Fruit fly (Drosophila melanogaster) whole organism, embryonic: ENCODE data around the gene isoQC.

Experiments
- Atf3 ChIP-seq: fragments of 200-800 bp; sonication (Bioruptor generic); optimal IDR thresholded peaks from 3 replicates; lab custom pipeline; 2016; ENCODE audit warnings: missing biosample characterization, missing genetic modification characterization
- CG10147 ChIP-seq: fragments of 200-800 bp; sonication (Bioruptor generic); optimal IDR thresholded peaks from 2 replicates; lab custom pipeline; 2019; ENCODE audit warnings: missing biosample characterization, mild to moderate bottlenecking, missing genetic modification characterization, moderate library complexity
- CG10321 ChIP-seq: fragments of 200-800 bp; sonication (Bioruptor generic); IDR thresholded peaks from 2 replicates; pipeline ENCODE4 v1.3.6; 2022; ENCODE audit warnings: missing biosample characterization, missing genetic modification characterization
- CG10366 ChIP-seq: fragments of 200-800 bp; sonication (Bioruptor generic); IDR thresholded peaks from 2 replicates; pipeline ENCODE4 v1.3.6; 2022; ENCODE audit warnings: missing biosample characterization, missing genetic modification characterization
- CG10431 ChIP-seq: fragments of 200-800 bp; sonication (Bioruptor generic); optimal IDR thresholded peaks from 3 replicates; lab custom pipeline; 2018; ENCODE audit warnings: missing biosample characterization, mild to moderate bottlenecking, missing genetic modification characterization
- CG10543 ChIP-seq: fragments of 200-800 bp; sonication (Bioruptor generic); optimal IDR thresholded peaks from 3 replicates; lab custom pipeline; 2017; ENCODE audit warnings: missing biosample characterization, mild to moderate bottlenecking, missing genetic modification characterization, moderate library complexity
- CG11085 ChIP-seq: fragments of 200-800 bp; sonication (Bioruptor generic); IDR thresholded peaks from 2 replicates; pipeline ENCODE4 v1.3.6; 2022; ENCODE audit warnings: missing biosample characterization, missing genetic modification characterization
- CG11456 ChIP-seq: fragments of 200-800 bp; sonication (Bioruptor generic); IDR thresholded peaks from 3 replicates; pipeline ENCODE4 v1.3.6; 2022; ENCODE audit warnings: missing biosample characterization, missing genetic modification characterization
- CG11560 ChIP-seq: fragments of 200-800 bp; sonication (Bioruptor generic); IDR thresholded peaks from 3 replicates; pipeline ENCODE4 v1.3.6; 2022; ENCODE audit warnings: missing biosample characterization, missing genetic modification characterization
- CG12155 ChIP-seq: fragments of 200-800 bp; sonication (Bioruptor generic); optimal IDR thresholded peaks from 3 replicates; lab custom pipeline; 2016; ENCODE audit warnings: missing biosample characterization, missing genetic modification characterization
- CG1233 ChIP-seq: fragments of 200-800 bp; sonication (Bioruptor generic); optimal IDR thresholded peaks from 4 replicates; lab custom pipeline; 2018; ENCODE audit warnings: missing biosample characterization, mild to moderate bottlenecking, missing genetic modification characterization
- CG13287 ChIP-seq: fragments of 200-800 bp; sonication (Bioruptor generic); IDR thresholded peaks from 2 replicates; pipeline ENCODE4 v1.3.6; 2022; ENCODE audit warnings: missing biosample characterization, missing genetic modification characterization; ENCODE audit not compliant: partially characterized antibody
- CG15514 ChIP-seq: fragments of 200-800 bp; sonication (Bioruptor generic); optimal IDR thresholded peaks from 3 replicates; lab custom pipeline; 2017; ENCODE audit warnings: missing biosample characterization, missing genetic modification characterization, mild to moderate bottlenecking, moderate library complexity, missing genetic modification reagents
- CG30020 ChIP-seq: fragments of 200-800 bp; optimal IDR thresholded peaks from 2 replicates; lab custom pipeline; 2019; ENCODE audit warnings: missing biosample characterization, mild to moderate bottlenecking, missing genetic modification characterization, moderate library complexity
- CG33557 ChIP-seq: fragments of 200-800 bp; sonication (Bioruptor generic); optimal IDR thresholded peaks from 2 replicates; lab custom pipeline; 2019; ENCODE audit warnings: missing biosample characterization, mild to moderate bottlenecking, missing genetic modification characterization, moderate library complexity
- CG3838 ChIP-seq: fragments of 200-800 bp; sonication (Bioruptor generic); optimal IDR thresholded peaks from 3 replicates; lab custom pipeline; 2016; ENCODE audit warnings: missing biosample characterization, missing genetic modification characterization
- CG5953 ChIP-seq: fragments of 200-800 bp; sonication (Bioruptor generic); IDR thresholded peaks from 2 replicates; pipeline ENCODE4 v1.3.6; 2022; ENCODE audit warnings: missing biosample characterization, missing genetic modification characterization
- CG7556 ChIP-seq: fragments of 200-800 bp; sonication (Bioruptor generic); optimal IDR thresholded peaks from 2 replicates; lab custom pipeline; 2017; ENCODE audit warnings: missing biosample characterization, mild to moderate bottlenecking, missing genetic modification characterization
- CG8944 ChIP-seq: fragments of 200-800 bp; sonication (Bioruptor generic); optimal IDR thresholded peaks from 3 replicates; lab custom pipeline; 2016; ENCODE audit warnings: missing biosample characterization, missing genetic modification characterization
- CG9727 ChIP-seq: fragments of 200-800 bp; sonication (Bioruptor generic); optimal IDR thresholded peaks from 3 replicates; lab custom pipeline; 2017; ENCODE audit warnings: missing biosample characterization, mild to moderate bottlenecking, missing genetic modification characterization
- CG9797 ChIP-seq: fragments of 200-800 bp; sonication (Bioruptor generic); optimal IDR thresholded peaks from 3 replicates; lab custom pipeline; 2018; ENCODE audit warnings: missing biosample characterization, mild to moderate bottlenecking, missing genetic modification characterization
- Dad ChIP-seq: fragments of 200-800 bp; sonication (Bioruptor generic); optimal IDR thresholded peaks from 3 replicates; lab custom pipeline; 2016; ENCODE audit warnings: missing biosample characterization, missing genetic modification characterization
- Fer2 ChIP-seq: fragments of 200-800 bp; sonication (Bioruptor generic); optimal IDR thresholded peaks from 2 replicates; lab custom pipeline; 2018; ENCODE audit warnings: missing biosample characterization, mild to moderate bottlenecking, missing genetic modification characterization, moderate library complexity
- H2.0 ChIP-seq: fragments of 200-800 bp; sonication (Bioruptor generic); IDR thresholded peaks from 2 replicates; pipeline ENCODE4 v1.3.6; 2022; ENCODE audit warnings: missing biosample characterization, missing genetic modification characterization
- HLHmδ ChIP-seq: fragments of 200-800 bp; sonication (Bioruptor generic); optimal IDR thresholded peaks from 2 replicates; lab custom pipeline; 2018; ENCODE audit warnings: missing biosample characterization, mild to moderate bottlenecking, missing genetic modification characterization, moderate library complexity
- Hsf ChIP-seq: fragments of 200-800 bp; sonication (Bioruptor generic); optimal IDR thresholded peaks from 3 replicates; lab custom pipeline; 2016; ENCODE audit warnings: missing biosample characterization, missing genetic modification characterization
- Med ChIP-seq: fragments of 200-800 bp; sonication (Bioruptor generic); peaks from one replicate; lab custom pipeline; 2016; ENCODE audit warnings: missing biosample characterization, missing genetic modification characterization, mild to moderate bottlenecking, inconsistent platforms, moderate library complexity
- Mes4 ChIP-seq: fragments of 200-800 bp; sonication (Bioruptor generic); optimal IDR thresholded peaks from 2 replicates; lab custom pipeline; 2016; ENCODE audit warnings: missing biosample characterization, missing genetic modification characterization
- Neu2 ChIP-seq: fragments of 200-800 bp; sonication (Bioruptor generic); optimal IDR thresholded peaks from 3 replicates; lab custom pipeline; 2016; ENCODE audit warnings: missing biosample characterization, missing genetic modification characterization, borderline replicate concordance
- NfI ChIP-seq: fragments of 200-800 bp; sonication (Bioruptor generic); optimal IDR thresholded peaks from 3 replicates; lab custom pipeline; 2018; ENCODE audit warnings: missing biosample characterization, mild to moderate bottlenecking, missing genetic modification characterization, moderate library complexity
- ato ChIP-seq: fragments of 200-800 bp; sonication (Bioruptor generic); IDR thresholded peaks from 2 replicates; pipeline ENCODE4 v1.3.6; 2022; ENCODE audit warnings: missing biosample characterization, missing genetic modification characterization; ENCODE audit not compliant: partially characterized antibody
- bigmax ChIP-seq: fragments of 200-800 bp; sonication (Bioruptor generic); optimal IDR thresholded peaks from 2 replicates; lab custom pipeline; 2018; ENCODE audit warnings: missing biosample characterization, mild to moderate bottlenecking, missing genetic modification characterization
- bsh ChIP-seq, 2 experiments: fragments of 200-800 bp; sonication (Bioruptor generic); optimal IDR thresholded peaks; 2 replicates each; lab custom pipeline; 2017 to 2018; ENCODE audit warnings: mild to moderate bottlenecking in 2 of 2, missing biosample characterization in 2 of 2, missing genetic modification characterization in 2 of 2, moderate library complexity in 1 of 2
- emc ChIP-seq: fragments of 200-800 bp; sonication (Bioruptor generic); optimal IDR thresholded peaks from 2 replicates; lab custom pipeline; 2016; ENCODE audit warnings: missing biosample characterization, missing genetic modification characterization
- hkb ChIP-seq, 2 experiments: fragments of 200-800 bp in 1 of 2; fragments of >200 bp in 1 of 2; sonication (Bioruptor generic) in 1 of 2; IDR thresholded peaks in 1 of 2; optimal IDR thresholded peaks in 1 of 2; 2 replicates each; pipeline versions ENCODE4 v1.3.6 to Lab custom; 2017 to 2022; ENCODE audit warnings: missing biosample characterization in 1 of 2, missing genetic modification characterization in 1 of 2
- insv ChIP-seq, 2 experiments: fragments of 200-800 bp; sonication (Bioruptor generic); optimal IDR thresholded peaks; 3 replicates each; lab custom pipeline; 2016 to 2018; ENCODE audit warnings: missing biosample characterization in 2 of 2, missing genetic modification characterization in 2 of 2
- jing ChIP-seq: fragments of 200-800 bp; sonication (Bioruptor generic); optimal IDR thresholded peaks from 2 replicates; lab custom pipeline; 2018; ENCODE audit warnings: missing biosample characterization, mild to moderate bottlenecking, missing genetic modification characterization
- kah ChIP-seq: fragments of 200-800 bp; sonication (Bioruptor generic); optimal IDR thresholded peaks from 2 replicates; lab custom pipeline; 2018; ENCODE audit warnings: missing biosample characterization, mild to moderate bottlenecking, missing genetic modification characterization
- klu ChIP-seq: fragments of 200-800 bp; sonication (Bioruptor generic); IDR thresholded peaks from 2 replicates; pipeline ENCODE4 v1.3.6; 2022; ENCODE audit warnings: missing biosample characterization, missing genetic modification characterization
- kni ChIP-seq: fragments of 200-800 bp; sonication (Bioruptor generic); optimal IDR thresholded peaks from 3 replicates; lab custom pipeline; 2017; ENCODE audit warnings: mild to moderate bottlenecking, missing biosample characterization, missing genetic modification reagents, missing genetic modification characterization
- lab ChIP-seq: fragments of 200-800 bp; sonication (Bioruptor generic); optimal IDR thresholded peaks from 3 replicates; lab custom pipeline; 2017; ENCODE audit warnings: missing biosample characterization, missing genetic modification characterization, mild to moderate bottlenecking, moderate library complexity, missing genetic modification reagents
- nerfin-1 ChIP-seq: fragments of 200-800 bp; sonication (Bioruptor generic); optimal IDR thresholded peaks from 3 replicates; lab custom pipeline; 2019; ENCODE audit warnings: missing biosample characterization, mild to moderate bottlenecking, missing genetic modification characterization, moderate library complexity
- odd ChIP-seq: fragments of 200-800 bp; sonication (Bioruptor generic); optimal IDR thresholded peaks from 2 replicates; lab custom pipeline; 2017; ENCODE audit warnings: missing biosample characterization, mild to moderate bottlenecking, missing genetic modification characterization
- onecut ChIP-seq: fragments of 200-800 bp; sonication (Bioruptor generic); IDR thresholded peaks from 2 replicates; pipeline ENCODE4 v1.3.6; 2022; ENCODE audit warnings: missing biosample characterization, missing genetic modification characterization
- ranshi ChIP-seq: fragments of 200-800 bp; sonication (Bioruptor generic); IDR thresholded peaks from 2 replicates; pipeline ENCODE4 v1.3.6; 2022; ENCODE audit warnings: missing biosample characterization, missing genetic modification characterization
- seq ChIP-seq: fragments of 200-800 bp; sonication (Bioruptor generic); IDR thresholded peaks from 2 replicates; pipeline ENCODE4 v1.3.6; 2022; ENCODE audit warnings: missing biosample characterization, missing genetic modification characterization
- sima ChIP-seq: fragments of 200-800 bp; sonication (Bioruptor generic); optimal IDR thresholded peaks from 2 replicates; lab custom pipeline; 2016; ENCODE audit warnings: missing biosample characterization, missing genetic modification characterization
- trh ChIP-seq: fragments of 200-800 bp; sonication (Bioruptor generic); optimal IDR thresholded peaks from 2 replicates; lab custom pipeline; 2016; ENCODE audit warnings: missing biosample characterization, missing genetic modification characterization

The isoQC gene

dm6 chr3L:20471499-20472313 is 2.6 kb upstream of the isoQC start (continued):
- TF ChIP-seq CG11085 (GFP tag; lab: Robert Waterston, UW): no peak
- TF ChIP-seq CG1233 (GFP tag; lab: Kevin White, UChicago): peak; percentile 69
- peak; percentile 41 for TF ChIP-seq CG8944 (GFP tag; lab: Kevin White, UChicago)
- no peak for TF ChIP-seq CG30020 (tag; lab: Kevin White, UChicago)
- TF ChIP-seq hkb (optimal IDR thresholded peaks at IDR 0.05; lab: Kevin White, UChicago): no peak
- no peak for TF ChIP-seq hkb (GFP tag; IDR thresholded peaks at IDR 0.05; lab: Robert Waterston, UW)
- no peak for TF ChIP-seq CG10366
- TF ChIP-seq CG10147 (GFP tag; lab: Kevin White, UChicago): no peak
- TF ChIP-seq CG9797 (GFP tag; lab: Kevin White, UChicago): no peak
- TF ChIP-seq nerfin-1 (tag; lab: Kevin White, UChicago): peak; percentile 49
- TF ChIP-seq kni (GFP tag; lab: Kevin White, UChicago): peak; percentile 64
- no peak for TF ChIP-seq seq (GFP tag; lab: Robert Waterston, UW)
- no peak for TF ChIP-seq CG12155 (GFP tag; lab: Kevin White, UChicago)
- TF ChIP-seq odd (GFP tag; lab: Kevin White, UChicago): no peak
- no peak for TF ChIP-seq insv (GFP tag; optimal IDR thresholded peaks at IDR 0.05; lab: Kevin White, UChicago)
- no peak for TF ChIP-seq ranshi (GFP tag; lab: Robert Waterston, UW)
- no peak for TF ChIP-seq klu
- TF ChIP-seq emc (GFP tag; lab: Kevin White, UChicago): no peak
- peak; percentile 12 for TF ChIP-seq trh (GFP tag; lab: Kevin White, UChicago)
- TF ChIP-seq CG11456: no peak
- TF ChIP-seq sima (GFP tag; lab: Kevin White, UChicago): no peak
- TF ChIP-seq CG5953 (GFP tag; lab: Robert Waterston, UW): peak; percentile 47; the same call in 1 of the 2 replicates
- TF ChIP-seq kah (GFP tag; lab: Kevin White, UChicago): peak; percentile 8
- no peak for TF ChIP-seq Atf3 (GFP tag; lab: Kevin White, UChicago)
- TF ChIP-seq CG10543 (GFP tag; lab: Kevin White, UChicago): peak; percentile 43
- TF ChIP-seq lab: peak; percentile 43
- peak; percentile 49 for TF ChIP-seq Hsf (GFP tag; lab: Kevin White, UChicago)
- peak; percentile 27 for TF ChIP-seq NfI (GFP tag; lab: Kevin White, UChicago)
- TF ChIP-seq CG33557 (GFP tag; lab: Kevin White, UChicago): peak; percentile 57
- TF ChIP-seq CG13287 (GFP tag; lab: Robert Waterston, UW): no peak
- TF ChIP-seq Fer2 (tag; lab: Kevin White, UChicago): no peak
- TF ChIP-seq CG15514 (GFP tag; lab: Kevin White, UChicago): no peak
- peak; percentile 44 for TF ChIP-seq CG7556 (GFP tag; lab: Kevin White, UChicago)
- no peak for TF ChIP-seq CG10431 (GFP tag; lab: Kevin White, UChicago)
- TF ChIP-seq bigmax (GFP tag; lab: Kevin White, UChicago): peak; percentile 3
- TF ChIP-seq CG3838 (GFP tag; lab: Kevin White, UChicago): peak; percentile 13
- TF ChIP-seq ato (GFP tag; lab: Robert Waterston, UW): no peak
- peak; percentile 68 for TF ChIP-seq Mes4 (GFP tag; lab: Kevin White, UChicago)
- TF ChIP-seq onecut (GFP tag; lab: Robert Waterston, UW): peak; percentile 68
- peak; percentile 96 for TF ChIP-seq Med
- no peak for TF ChIP-seq CG11560
- 0 out of 2 replicates have a peak, but pooled peaks have one; percentile 14 for TF ChIP-seq CG10321 (GFP tag; lab: Robert Waterston, UW)
- no peak for TF ChIP-seq jing (GFP tag; lab: Kevin White, UChicago)
- peak; percentile 1 for TF ChIP-seq HLHmδ (GFP tag; lab: Kevin White, UChicago)
- peak; percentile 4 for TF ChIP-seq Dad (GFP tag; lab: Kevin White, UChicago)
- peak; percentile 62 for TF ChIP-seq CG9727
- peak in 1 of 2 experiments; percentile 58 for TF ChIP-seq bsh (GFP tag; optimal IDR thresholded peaks at IDR 0.05; lab: Kevin White, UChicago)
- no peak for TF ChIP-seq Neu2
- TF ChIP-seq H2.0 (GFP tag; lab: Robert Waterston, UW): no peak
